Fruit fly (Drosophila melanogaster): Measurements from ENCODE around the gene CG31730.

DNA sequence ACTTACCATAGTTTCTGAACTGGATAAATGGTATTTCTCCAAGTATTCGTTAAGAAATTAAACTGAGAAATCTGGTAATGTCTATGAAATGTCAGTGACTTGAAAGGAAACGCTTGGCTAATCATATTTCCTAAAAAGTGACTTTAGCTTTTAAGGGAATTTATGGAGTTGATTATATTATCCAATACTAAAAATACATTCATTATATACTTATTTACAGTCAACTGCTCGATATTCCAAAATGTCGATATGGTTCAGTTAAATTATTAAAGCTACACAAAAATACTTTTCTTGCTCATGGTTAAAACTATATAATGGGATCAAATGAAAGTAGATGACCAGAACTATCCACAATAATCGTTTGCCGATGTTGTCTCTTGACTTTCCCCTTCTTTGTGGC is 6.2 kb upstream of the CG31730 start, which contains the start of gene CG31848:
- TF ChIP-seq h (optimal IDR thresholded peaks at IDR 0.05) (no peak), insv (optimal IDR thresholded peaks at IDR 0.05) (no peak)

Measured in Kc167 (cell line).